Worm (Caenorhabditis elegans): Measurements from ENCODE around the gene C05C8.8.

ce11 chrV:7266021-7266420 is 11.0 kb upstream of the C05C8.8 start, which contains the start of gene C13A2.7:
- TF ChIP-seq ztf-28 (GFP tag; IDR thresholded peaks at IDR 0.05) (no peak), aptf-3 (GFP tag; IDR thresholded peaks at IDR 0.05) (no peak), F10E7.11 (tag; optimal IDR thresholded peaks at IDR 0.05) (no peak)

All from whole organism, young adult.